Worm (Caenorhabditis elegans): ENCODE data around the gene Y82E9BL.5.

ce11 chrIII:1395355-1395754 is 47.9 kb upstream of the Y82E9BL.5 start:
- no peak for TF ChIP-seq hlh-26 (GFP tag; conservative IDR thresholded peaks at IDR 0.05)
- no peak for TF ChIP-seq dpff-1 (tag; optimal IDR thresholded peaks at IDR 0.05)
- TF ChIP-seq F33H1.4 (GFP tag; IDR thresholded peaks at IDR 0.05), result no peak
- TF ChIP-seq T07F8.4 (tag; optimal IDR thresholded peaks at IDR 0.05), result no peak
- no peak for TF ChIP-seq B0336.3 (GFP tag; IDR thresholded peaks at IDR 0.05)
- no peak for TF ChIP-seq F37B4.10 (GFP tag; IDR thresholded peaks at IDR 0.05)
- TF ChIP-seq unc-62 (GFP tag; optimal IDR thresholded peaks at IDR 0.05), result no peak
- no peak for TF ChIP-seq lin-54 (GFP tag; optimal IDR thresholded peaks at IDR 0.05)
- no peak for TF ChIP-seq ceh-91 (GFP tag; IDR thresholded peaks at IDR 0.05)
- TF ChIP-seq nfya-2 (GFP tag; IDR thresholded peaks at IDR 0.05), result no peak
- no peak for TF ChIP-seq ceh-27 (GFP tag; optimal IDR thresholded peaks at IDR 0.05)

Measured in whole organism, young adult.